Worm (Caenorhabditis elegans) whole organism, L4 larva: ENCODE measurements around the gene mlc-6.

Experiments
- D1046.2 ChIP-seq: fragments of 200-800 bp; sonication (Bioruptor generic); IDR thresholded peaks from 2 replicates; pipeline ENCODE4 v1.3.6; 2022; ENCODE audit warnings: missing genetic modification characterization, missing compliant biosample characterization
- aha-1 ChIP-seq: fragments of 150-350 bp; peaks from one replicate; lab custom pipeline; 2014; ENCODE audit warnings: missing biosample characterization, missing genetic modification characterization
- ceh-62 ChIP-seq: sonication (generic microtip); optimal IDR thresholded peaks from 2 replicates; lab custom pipeline; 2017; ENCODE audit warnings: missing biosample characterization, missing genetic modification characterization
- egl-27 ChIP-seq: sonication (generic microtip); optimal IDR thresholded peaks from 3 replicates; lab custom pipeline; 2017; ENCODE audit warnings: missing biosample characterization, missing genetic modification reagents, missing genetic modification characterization
- hlh-11 ChIP-seq: fragments of 200-800 bp; sonication (Bioruptor generic); optimal IDR thresholded peaks from 2 replicates; lab custom pipeline; 2018; ENCODE audit warnings: mild to moderate bottlenecking, missing genetic modification characterization, missing compliant biosample characterization
- jun-1 ChIP-seq: fragments of 150-350 bp; optimal IDR thresholded peaks from 2 replicates; lab custom pipeline; 2014; ENCODE audit warnings: missing biosample characterization, missing genetic modification reagents, missing genetic modification characterization
- lin-13 ChIP-seq: fragments of 150-350 bp; optimal IDR thresholded peaks from 2 replicates; lab custom pipeline; 2014; ENCODE audit warnings: missing biosample characterization, missing genetic modification reagents, missing genetic modification characterization
- lin-29 ChIP-seq: fragments of 200-800 bp; sonication (Bioruptor generic); IDR thresholded peaks from 2 replicates; pipeline ENCODE4 v1.3.6; 2022; ENCODE audit warnings: missing genetic modification reagents, missing genetic modification characterization, missing compliant biosample characterization
- mxl-3 ChIP-seq: fragments of 200-800 bp; sonication (Bioruptor generic); optimal IDR thresholded peaks from 2 replicates; lab custom pipeline; 2018; ENCODE audit warnings: mild to moderate bottlenecking, missing genetic modification characterization, missing compliant biosample characterization
- set-16 ChIP-seq: fragments of 200-800 bp; sonication (Bioruptor generic); IDR thresholded peaks from 2 replicates; pipeline ENCODE4 v1.3.6; 2022; ENCODE audit warnings: missing genetic modification reagents, missing genetic modification characterization, missing compliant biosample characterization
- spr-3 ChIP-seq: fragments of 200-800 bp; sonication (Bioruptor generic); optimal IDR thresholded peaks from 2 replicates; lab custom pipeline; 2018; ENCODE audit warnings: mild to moderate bottlenecking, missing genetic modification characterization, missing compliant biosample characterization
- zag-1 ChIP-seq: fragments of 150-350 bp; optimal IDR thresholded peaks from 2 replicates; lab custom pipeline; 2014; ENCODE audit warnings: missing biosample characterization, missing genetic modification characterization
- ztf-11 ChIP-seq: fragments of 150-350 bp; optimal IDR thresholded peaks from 2 replicates; lab custom pipeline; 2014; ENCODE audit warnings: missing biosample characterization, missing genetic modification characterization

DNA sequence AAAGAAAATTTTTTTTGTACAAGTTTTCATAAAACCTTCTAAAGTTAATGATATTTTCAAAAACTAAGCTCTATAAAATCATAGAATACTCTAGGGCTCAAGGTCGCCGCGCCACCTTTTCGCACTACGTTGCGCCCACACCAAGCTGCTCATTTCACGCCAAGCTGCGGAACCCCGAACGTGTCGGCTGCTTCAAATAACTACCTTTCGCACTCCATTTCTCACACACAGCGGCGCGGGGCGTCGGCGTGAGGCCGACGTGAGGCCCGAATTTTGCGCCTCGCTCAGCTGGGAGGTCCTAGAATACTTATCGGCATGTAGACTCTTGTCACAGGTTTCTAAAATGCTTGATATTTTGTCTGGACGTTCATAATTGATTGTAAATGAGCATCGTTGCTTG is 14.4 kb downstream of the mlc-6 start:
- TF ChIP-seq lin-13 (no peak), set-16 (GFP tag; lab: Robert Waterston, UW) (peak; percentile 65; the same call in 1 of the 2 replicates), spr-3 (GFP tag; lab: Kevin White, UChicago) (no peak), ceh-62 (no peak), hlh-11 (tag; lab: Kevin White, UChicago) (no peak), egl-27 (tag; lab: Kevin White, UChicago) (no peak), zag-1 (tag; lab: Kevin White, UChicago) (no peak), lin-29 (GFP tag; lab: Robert Waterston, UW) (no peak), aha-1 (tag; lab: Kevin White, UChicago) (peak; percentile 93), mxl-3 (GFP tag; lab: Kevin White, UChicago) (no peak), jun-1 (tag; lab: Kevin White, UChicago) (no peak), D1046.2 (GFP tag; lab: Robert Waterston, UW) (no peak), ztf-11 (tag; lab: Kevin White, UChicago) (no peak)
